Worm (Caenorhabditis elegans): ENCODE data around the gene glb-28.

ce11 chrX:15328343-15328742, 11.3 kb upstream of the glb-28 start:
- TF ChIP-seq ztf-11 (tag; optimal IDR thresholded peaks at IDR 0.05) (no peak), ces-1 (GFP tag; optimal IDR thresholded peaks at IDR 0.05) (no peak), nhr-12 (tag; optimal IDR thresholded peaks at IDR 0.05) (no peak), unc-39 (tag; optimal IDR thresholded peaks at IDR 0.05) (no peak), nhr-76 (tag; optimal IDR thresholded peaks at IDR 0.05) (no peak), pha-4 (tag; optimal IDR thresholded peaks at IDR 0.05) (no peak), lin-13 (tag; optimal IDR thresholded peaks at IDR 0.05) (no peak), lsy-2 (tag; optimal IDR thresholded peaks at IDR 0.05) (no peak), unc-62 (GFP tag; optimal IDR thresholded peaks at IDR 0.05) (no peak)
